Worm (Caenorhabditis elegans) whole organism, midembryonic: ENCODE data around the gene klp-20.

Experiments used
- T22C8.4 ChIP-seq: fragments of 200-800 bp; sonication (Bioruptor generic); IDR thresholded peaks from 2 replicates; pipeline ENCODE4 v1.3.6; 2022; ENCODE audit warnings: missing genetic modification characterization, missing compliant biosample characterization
- cog-1 ChIP-seq: sonication (generic microtip); optimal IDR thresholded peaks from 2 replicates; lab custom pipeline; 2016; ENCODE audit warnings: missing genetic modification characterization, missing compliant biosample characterization
- flt-1 ChIP-seq: fragments of 200-800 bp; sonication (Bioruptor generic); IDR thresholded peaks from 2 replicates; pipeline ENCODE4 v1.3.6; 2022; ENCODE audit warnings: missing genetic modification characterization, missing compliant biosample characterization
- klf-2 ChIP-seq: fragments of 200-800 bp; sonication (Bioruptor generic); conservative IDR thresholded peaks from 2 replicates; pipeline ENCODE4 v1.3.6; 2022; ENCODE audit warnings: missing genetic modification reagents, missing genetic modification characterization, missing compliant biosample characterization
- med-1 ChIP-seq: sonication (generic microtip); optimal IDR thresholded peaks from 2 replicates; lab custom pipeline; 2017; ENCODE audit warnings: missing genetic modification characterization, mild to moderate bottlenecking, missing compliant biosample characterization, antibody characterized with exemption, missing genetic modification reagents; ENCODE audit not compliant: insufficient read depth
- ref-1 ChIP-seq: fragments of 200-800 bp; sonication (Bioruptor generic); conservative IDR thresholded peaks from 2 replicates; pipeline ENCODE4 v1.3.6; 2022; ENCODE audit warnings: missing genetic modification reagents, missing genetic modification characterization, missing compliant biosample characterization
- tab-1 ChIP-seq: fragments of 200-800 bp; sonication (Bioruptor generic); IDR thresholded peaks from 2 replicates; pipeline ENCODE4 v1.3.6; 2022; ENCODE audit warnings: missing genetic modification characterization, missing compliant biosample characterization
- ztf-23 ChIP-seq: fragments of 200-800 bp; sonication (Bioruptor generic); IDR thresholded peaks from 2 replicates; pipeline ENCODE4 v1.3.6; 2022; ENCODE audit warnings: missing genetic modification reagents, missing genetic modification characterization, missing compliant biosample characterization
- ztf-29 ChIP-seq: fragments of 200-800 bp; sonication (Bioruptor generic); IDR thresholded peaks from 2 replicates; pipeline ENCODE4 v1.3.6; 2022; ENCODE audit warnings: missing genetic modification reagents, missing genetic modification characterization, missing compliant biosample characterization

Gene klp-20

DNA sequence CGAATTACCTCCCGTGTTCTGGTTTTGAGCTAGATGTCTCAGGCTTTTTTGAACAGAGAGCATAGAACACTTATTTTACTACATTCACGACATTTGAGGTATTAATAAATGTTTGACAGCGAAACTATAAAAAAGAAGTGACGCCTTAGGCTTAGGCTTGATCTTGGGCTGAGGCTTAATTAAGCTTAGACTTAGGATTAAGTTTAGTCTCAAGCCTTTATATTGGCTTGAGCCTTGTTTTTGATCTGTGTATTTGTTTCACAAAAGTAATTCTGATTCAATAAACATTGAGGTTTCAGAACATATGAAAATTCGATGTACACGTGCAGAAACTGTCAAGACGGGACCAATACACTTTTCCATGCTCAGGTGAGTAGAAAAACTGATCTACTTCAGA lies at the start of gene klp-20:
Gene klp-20 (plus strand): TSS at position 298 of the 397 bp plus-strand sequence.
- TF ChIP-seq klf-2 (GFP tag; lab: Robert Waterston, UW): no peak

DNA sequence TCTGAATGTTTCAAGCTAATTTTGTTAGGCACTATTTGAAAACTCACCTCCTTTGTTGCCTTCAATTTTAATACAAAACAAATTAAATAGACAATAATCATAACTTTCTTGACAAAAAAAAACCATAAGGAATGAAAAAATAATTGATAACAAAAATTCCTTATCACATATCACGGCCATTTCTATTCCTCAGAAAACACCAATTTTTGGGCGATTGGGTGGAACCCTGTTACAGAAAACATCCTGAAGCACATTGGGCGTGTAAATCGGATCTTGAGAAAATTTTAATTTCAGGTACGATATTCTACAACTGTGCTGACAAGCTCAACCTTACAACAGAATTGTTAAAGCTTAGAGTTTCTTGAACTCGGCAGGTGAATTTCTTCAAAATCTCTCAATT lies 45.0 kb upstream of the klp-20 start, which contains the start of gene F40G9.8:
Gene F40G9.8 (minus strand): TSS at position 101 of the 400 bp plus-strand sequence.
- no peak for TF ChIP-seq cog-1 (tag; lab: Kevin White, UChicago)
- TF ChIP-seq ztf-29 (GFP tag; lab: Robert Waterston, UW): no peak
- no peak for TF ChIP-seq flt-1 (GFP tag; lab: Robert Waterston, UW)
- TF ChIP-seq klf-2 (GFP tag; lab: Robert Waterston, UW): no peak
- no peak for TF ChIP-seq tab-1 (GFP tag; lab: Robert Waterston, UW)
- no peak for TF ChIP-seq T22C8.4
- TF ChIP-seq med-1 (GFP tag; lab: Kevin White, UChicago): no peak
- no peak for TF ChIP-seq ztf-23
- no peak for TF ChIP-seq ref-1

DNA sequence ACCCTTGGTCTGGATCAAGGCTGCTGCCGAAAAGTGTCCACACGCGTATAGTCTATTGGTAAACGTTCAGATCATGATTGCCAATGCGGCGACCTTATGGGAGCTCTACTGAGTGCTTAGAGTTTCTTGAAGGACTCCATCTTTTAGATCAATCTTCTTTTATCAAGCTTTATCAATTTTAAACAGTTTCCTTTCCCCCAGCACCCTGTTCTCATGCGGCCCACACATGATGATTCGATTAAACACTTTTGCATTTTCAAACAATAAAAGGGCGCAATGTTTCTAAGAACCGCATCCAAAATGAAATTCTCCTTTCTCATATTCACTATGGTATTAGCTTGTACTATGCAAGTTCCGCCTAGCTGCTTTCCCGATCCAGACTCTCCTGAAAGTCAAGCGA lies 44.4 kb upstream of the klp-20 start, which contains the start of gene F40G9.7:
Gene F40G9.7 (plus strand): TSS at position 301 of the 400 bp plus-strand sequence.
- TF ChIP-seq klf-2 (GFP tag; lab: Robert Waterston, UW): no peak
- TF ChIP-seq flt-1 (GFP tag; lab: Robert Waterston, UW): no peak
- no peak for TF ChIP-seq tab-1 (GFP tag; lab: Robert Waterston, UW)
- TF ChIP-seq T22C8.4: no peak
- no peak for TF ChIP-seq ref-1
- TF ChIP-seq ztf-23: no peak
- TF ChIP-seq med-1 (GFP tag; lab: Kevin White, UChicago): no peak
- no peak for TF ChIP-seq cog-1 (tag; lab: Kevin White, UChicago)
- TF ChIP-seq ztf-29 (GFP tag; lab: Robert Waterston, UW): no peak

DNA sequence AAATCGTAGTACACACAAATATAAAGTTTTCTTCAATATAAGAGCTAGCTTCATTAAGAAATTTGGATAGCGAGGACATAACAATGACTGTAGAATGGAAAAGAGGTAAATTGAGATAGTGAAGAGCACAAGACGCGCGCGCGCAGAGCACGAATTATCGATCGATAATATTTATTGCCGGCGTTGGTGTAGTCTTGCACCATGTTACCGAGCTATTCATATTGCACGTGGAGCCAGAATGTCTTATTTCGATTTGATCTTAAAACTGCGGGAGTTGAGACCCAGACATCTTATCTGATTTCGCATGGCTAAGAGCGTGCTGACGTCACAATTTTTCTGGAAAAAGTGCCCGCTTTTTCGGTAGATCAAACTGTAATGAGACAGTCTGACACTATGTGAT lies 40.3 kb upstream of the klp-20 start, which contains the start of gene F40G9.18:
Gene F40G9.18 (minus strand): TSS at position 101 of the 400 bp plus-strand sequence.
- no peak for TF ChIP-seq ztf-29 (GFP tag; lab: Robert Waterston, UW)
- no peak for TF ChIP-seq T22C8.4
- TF ChIP-seq klf-2 (GFP tag; lab: Robert Waterston, UW): no peak
- no peak for TF ChIP-seq tab-1 (GFP tag; lab: Robert Waterston, UW)
- no peak for TF ChIP-seq ztf-23

DNA sequence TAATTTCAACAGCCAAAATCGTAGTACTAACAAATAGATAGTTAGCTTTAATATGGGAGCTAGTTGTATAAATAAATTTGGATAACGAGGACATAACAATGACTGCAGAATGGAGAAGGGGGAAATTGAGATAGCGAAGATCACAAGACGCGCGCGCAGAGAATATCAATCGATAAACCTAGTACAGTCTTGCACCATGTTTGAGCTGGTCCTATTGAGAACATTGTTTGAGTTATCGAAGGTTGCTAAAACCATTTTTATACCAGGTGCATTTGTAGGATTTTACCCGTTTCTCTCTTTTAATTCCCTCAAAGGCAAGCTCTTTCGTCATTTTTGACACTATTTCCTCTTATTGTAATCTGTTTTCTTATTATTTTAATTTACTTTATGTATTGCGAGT lies 38.2 kb upstream of the klp-20 start, which contains the start of the genes F40G9.9 and F40G9.12:
Gene F40G9.9 (minus strand): TSS at position 101 of the 400 bp plus-strand sequence.
Gene F40G9.12 (plus strand): TSS at position 231 of the 400 bp plus-strand sequence.
- TF ChIP-seq flt-1 (GFP tag; lab: Robert Waterston, UW) (no peak), T22C8.4 (no peak), med-1 (GFP tag; lab: Kevin White, UChicago) (no peak), ref-1 (no peak), ztf-29 (GFP tag; lab: Robert Waterston, UW) (no peak), tab-1 (GFP tag; lab: Robert Waterston, UW) (no peak), ztf-23 (no peak)

DNA sequence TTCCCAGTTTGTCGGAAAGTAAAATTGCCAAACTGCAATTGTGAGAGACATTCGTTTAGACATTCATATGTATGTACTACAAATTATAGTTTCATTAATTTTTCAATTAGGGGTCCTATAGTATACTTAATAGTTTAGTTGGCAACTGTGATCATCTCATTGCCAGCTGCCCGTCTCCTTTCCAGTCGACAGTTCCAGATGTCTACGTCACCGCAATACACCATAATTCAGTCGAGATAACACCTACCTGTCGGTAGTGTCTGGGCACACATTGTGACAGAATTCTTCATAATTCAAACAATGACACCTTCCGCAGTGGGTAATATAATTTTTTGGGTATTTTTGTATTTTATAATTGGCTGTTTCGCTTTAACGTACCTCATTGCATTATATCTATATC lies 36.3 kb upstream of the klp-20 start, which contains the start of gene F40G9.19:
Gene F40G9.19 (plus strand): TSS at position 301 of the 400 bp plus-strand sequence.
- TF ChIP-seq ref-1: no peak
- no peak for TF ChIP-seq cog-1 (tag; lab: Kevin White, UChicago)
- TF ChIP-seq flt-1 (GFP tag; lab: Robert Waterston, UW): no peak
- no peak for TF ChIP-seq klf-2 (GFP tag; lab: Robert Waterston, UW)
- TF ChIP-seq tab-1 (GFP tag; lab: Robert Waterston, UW): no peak
- TF ChIP-seq T22C8.4: no peak

DNA sequence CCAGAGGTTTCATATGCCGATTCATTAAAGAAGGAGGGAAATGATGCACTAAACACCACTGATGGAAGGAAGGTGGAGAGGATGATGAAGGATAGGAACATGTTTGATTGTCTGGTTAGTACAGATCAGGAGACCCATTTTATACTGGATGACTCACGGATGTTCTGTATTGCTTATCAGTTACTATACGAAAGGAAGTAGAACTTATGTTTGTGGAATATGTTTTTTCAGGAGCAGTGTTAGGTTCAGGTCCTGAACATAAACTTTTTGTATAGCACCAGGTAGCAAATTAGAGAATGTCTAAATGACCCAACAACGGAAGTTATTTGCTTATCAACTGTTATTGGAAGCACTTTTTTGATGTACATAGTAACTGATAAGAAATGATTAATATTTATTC lies 34.1 kb upstream of the klp-20 start, which contains the start of gene clec-148:
Gene clec-148 (minus strand): TSS at position 101 of the 400 bp plus-strand sequence.
- TF ChIP-seq flt-1 (GFP tag; lab: Robert Waterston, UW) (no peak), ref-1 (no peak)

DNA sequence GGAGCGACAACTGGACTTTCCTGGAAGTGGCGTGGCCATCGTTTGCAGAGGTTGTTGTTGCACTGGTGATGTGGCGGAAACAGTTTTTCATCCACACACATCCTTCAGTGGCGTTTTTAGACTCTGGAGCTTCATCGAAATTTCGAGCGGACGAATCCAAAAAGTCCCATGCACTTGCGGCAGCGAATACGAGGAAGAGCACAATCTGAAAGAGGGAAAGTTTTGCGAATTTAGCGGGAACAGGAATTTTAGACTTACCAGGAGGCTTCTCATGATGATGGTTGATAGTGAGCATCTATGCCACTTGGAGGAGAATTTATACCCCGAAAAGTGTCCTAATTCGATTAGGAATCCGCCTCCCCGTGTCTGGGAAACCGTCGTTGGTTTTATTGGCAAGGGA lies 32.1 kb upstream of the klp-20 start, which contains the start of gene F40G9.14:
Gene F40G9.14 (minus strand): TSS at position 101 of the 400 bp plus-strand sequence.
- TF ChIP-seq med-1 (GFP tag; lab: Kevin White, UChicago) (no peak), tab-1 (GFP tag; lab: Robert Waterston, UW) (no peak), klf-2 (GFP tag; lab: Robert Waterston, UW) (no peak), flt-1 (GFP tag; lab: Robert Waterston, UW) (no peak), cog-1 (tag; lab: Kevin White, UChicago) (no peak)

DNA sequence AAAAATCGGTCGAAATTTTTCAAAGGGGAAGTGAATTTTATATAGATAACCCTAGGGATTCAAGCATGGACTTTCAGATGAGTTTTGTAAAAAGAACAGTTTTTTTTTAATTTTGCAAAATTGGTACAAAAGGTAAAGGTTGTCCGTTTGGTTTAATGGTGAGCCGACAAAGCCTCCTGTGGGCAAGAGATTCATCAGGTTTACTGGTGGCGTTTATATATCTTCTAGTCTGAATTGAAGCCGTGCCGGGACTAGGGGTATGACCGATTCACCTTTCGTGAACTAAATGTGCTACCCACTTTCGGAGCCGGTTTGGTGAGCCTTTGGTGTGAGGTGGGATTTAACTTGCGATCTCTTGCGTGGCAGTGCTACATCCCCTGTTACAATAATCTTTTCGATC lies 31.7 kb upstream of the klp-20 start:
- no peak for TF ChIP-seq ref-1
- TF ChIP-seq klf-2 (GFP tag; lab: Robert Waterston, UW): no peak
- no peak for TF ChIP-seq ztf-29 (GFP tag; lab: Robert Waterston, UW)
- TF ChIP-seq cog-1 (tag; lab: Kevin White, UChicago): no peak
- no peak for TF ChIP-seq med-1 (GFP tag; lab: Kevin White, UChicago)
- no peak for TF ChIP-seq ztf-23
- TF ChIP-seq T22C8.4: no peak
- TF ChIP-seq tab-1 (GFP tag; lab: Robert Waterston, UW): no peak
- no peak for TF ChIP-seq flt-1 (GFP tag; lab: Robert Waterston, UW)

DNA sequence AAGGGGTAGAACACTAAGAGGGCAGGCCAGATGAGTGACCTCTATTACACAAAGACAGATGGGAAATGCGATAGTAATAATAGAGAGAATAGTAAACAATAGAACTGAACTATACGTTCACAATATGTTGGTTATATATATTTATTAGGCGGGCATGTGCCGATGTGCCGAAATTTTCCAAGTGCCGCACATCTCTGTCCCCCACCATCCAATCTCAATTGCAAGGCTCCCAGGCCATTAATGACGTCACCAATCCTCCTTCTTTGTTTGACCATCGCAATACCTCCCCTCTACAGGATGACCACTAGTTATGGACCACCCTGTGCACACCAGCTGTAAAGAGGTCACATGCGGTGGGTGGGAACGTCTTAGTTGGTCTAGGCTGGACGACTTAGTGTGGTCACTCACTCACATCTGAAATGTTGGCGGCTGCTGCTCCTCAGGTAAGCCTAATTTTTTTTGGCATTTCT lies 30.6 kb upstream of the klp-20 start, which contains the start of gene F40G9.6:
Gene F40G9.6 (plus strand): TSS at position 420 of the 470 bp plus-strand sequence.
- TF ChIP-seq tab-1 (GFP tag; lab: Robert Waterston, UW) (no peak), ztf-29 (GFP tag; lab: Robert Waterston, UW) (no peak), ref-1 (no peak), T22C8.4 (no peak), med-1 (GFP tag; lab: Kevin White, UChicago) (no peak), flt-1 (GFP tag; lab: Robert Waterston, UW) (no peak), ztf-23 (no peak), klf-2 (GFP tag; lab: Robert Waterston, UW) (no peak), cog-1 (tag; lab: Kevin White, UChicago) (no peak)
